Worm (Caenorhabditis elegans) whole organism, L4 larva: ENCODE results near the gene K02G10.5.

ENCODE experiments used
- D1046.2 ChIP-seq: fragments of 200-800 bp; sonication (Bioruptor generic); IDR thresholded peaks from 2 replicates; pipeline ENCODE4 v1.3.6; 2022; ENCODE audit warnings: missing genetic modification characterization, missing compliant biosample characterization
- F10B5.3 ChIP-seq: sonication (generic microtip); optimal IDR thresholded peaks from 2 replicates; lab custom pipeline; 2016; ENCODE audit warnings: mild to moderate bottlenecking, missing genetic modification characterization, missing compliant biosample characterization
- F26F4.8 ChIP-seq: fragments of 200-800 bp; sonication (Bioruptor generic); conservative IDR thresholded peaks from 2 replicates; pipeline ENCODE4 v1.3.6; 2022; ENCODE audit warnings: missing genetic modification characterization, missing compliant biosample characterization
- F44E2.7 ChIP-seq: fragments of 200-800 bp; sonication (Bioruptor generic); IDR thresholded peaks from 2 replicates; pipeline ENCODE4 v2.1.2; 2022; ENCODE audit warnings: missing genetic modification characterization, missing compliant biosample characterization
- F49E8.2 ChIP-seq: sonication (generic microtip); optimal IDR thresholded peaks from 2 replicates; lab custom pipeline; 2016; ENCODE audit warnings: missing compliant biosample characterization, mild to moderate bottlenecking, missing genetic modification characterization, borderline replicate concordance
- R02D3.7 ChIP-seq: fragments of 150-350 bp; sonication (generic microtip); optimal IDR thresholded peaks from 3 replicates; lab custom pipeline; 2014; ENCODE audit warnings: missing biosample characterization, missing genetic modification characterization
- T20F7.1 ChIP-seq: fragments of 200-800 bp; sonication (Bioruptor generic); optimal IDR thresholded peaks from 2 replicates; lab custom pipeline; 2018; ENCODE audit warnings: mild to moderate bottlenecking, missing genetic modification characterization, missing compliant biosample characterization
- T26A8.4 ChIP-seq: fragments of 200-800 bp; sonication (Bioruptor generic); IDR thresholded peaks from 2 replicates; pipeline ENCODE4 v1.3.6; 2022; ENCODE audit warnings: missing genetic modification characterization, missing compliant biosample characterization
- Y48G9A.11 ChIP-seq: fragments of 200-800 bp; sonication (Bioruptor generic); IDR thresholded peaks from 2 replicates; pipeline ENCODE4 v1.3.6; 2022; ENCODE audit warnings: missing genetic modification reagents, missing genetic modification characterization, missing compliant biosample characterization
- ZK337.2 ChIP-seq: fragments of 200-800 bp; sonication (Bioruptor generic); IDR thresholded peaks from 2 replicates; pipeline ENCODE4 v1.3.6; 2022; ENCODE audit warnings: missing genetic modification reagents, missing genetic modification characterization, missing compliant biosample characterization
- aha-1 ChIP-seq: fragments of 150-350 bp; peaks from one replicate; lab custom pipeline; 2014; ENCODE audit warnings: missing biosample characterization, missing genetic modification characterization
- ceh-28 ChIP-seq: fragments of 150-350 bp; optimal IDR thresholded peaks from 2 replicates; lab custom pipeline; 2014; ENCODE audit warnings: missing biosample characterization, missing genetic modification reagents, missing genetic modification characterization
- ceh-32 ChIP-seq: sonication (generic microtip); optimal IDR thresholded peaks from 2 replicates; lab custom pipeline; 2016; ENCODE audit warnings: mild to moderate bottlenecking, missing genetic modification characterization, missing compliant biosample characterization; ENCODE audit not compliant: poor library complexity
- ceh-62 ChIP-seq: sonication (generic microtip); optimal IDR thresholded peaks from 2 replicates; lab custom pipeline; 2017; ENCODE audit warnings: missing biosample characterization, missing genetic modification characterization
- cey-2 ChIP-seq: sonication (generic microtip); optimal IDR thresholded peaks from 3 replicates; lab custom pipeline; 2017; ENCODE audit warnings: missing genetic modification characterization, mild to moderate bottlenecking, missing compliant biosample characterization, antibody characterized with exemption, borderline replicate concordance; ENCODE audit not compliant: insufficient read depth
- daf-19 ChIP-seq: fragments of 200-800 bp; sonication (Bioruptor generic); conservative IDR thresholded peaks from 2 replicates; pipeline ENCODE4 v1.3.6; 2022; ENCODE audit warnings: missing genetic modification characterization, missing compliant biosample characterization
- dmd-6 ChIP-seq: fragments of 200-800 bp; sonication (Bioruptor generic); IDR thresholded peaks from 2 replicates; pipeline ENCODE4 v1.3.6; 2022; ENCODE audit warnings: missing genetic modification reagents, missing genetic modification characterization, missing compliant biosample characterization
- dve-1 ChIP-seq: sonication (generic microtip); optimal IDR thresholded peaks from 2 replicates; lab custom pipeline; 2017; ENCODE audit warnings: antibody characterized with exemption, mild to moderate bottlenecking, missing genetic modification characterization, missing compliant biosample characterization; ENCODE audit not compliant: insufficient read depth
- egl-27 ChIP-seq: sonication (generic microtip); optimal IDR thresholded peaks from 3 replicates; lab custom pipeline; 2017; ENCODE audit warnings: missing biosample characterization, missing genetic modification reagents, missing genetic modification characterization
- egl-43 ChIP-seq: fragments of 200-800 bp; sonication (Bioruptor generic); IDR thresholded peaks from 2 replicates; pipeline ENCODE4 v1.3.6; 2022; ENCODE audit warnings: missing genetic modification reagents, missing genetic modification characterization, missing compliant biosample characterization
- fkh-10 ChIP-seq: fragments of 150-350 bp; optimal IDR thresholded peaks from 2 replicates; lab custom pipeline; 2014; ENCODE audit warnings: missing biosample characterization, missing genetic modification reagents, missing genetic modification characterization
- fos-1 ChIP-seq: fragments of 150-350 bp; optimal IDR thresholded peaks from 2 replicates; lab custom pipeline; 2014; ENCODE audit warnings: missing biosample characterization, missing genetic modification characterization
- gei-8 ChIP-seq: fragments of 200-800 bp; sonication (Bioruptor generic); optimal IDR thresholded peaks from 2 replicates; lab custom pipeline; 2018; ENCODE audit warnings: mild to moderate bottlenecking, missing genetic modification characterization, missing compliant biosample characterization
- lin-1 ChIP-seq: fragments of 200-800 bp; sonication (Bioruptor generic); IDR thresholded peaks from 2 replicates; pipeline ENCODE4 v1.3.6; 2022; ENCODE audit warnings: missing genetic modification reagents, missing genetic modification characterization, missing compliant biosample characterization
- lin-13 ChIP-seq: fragments of 150-350 bp; optimal IDR thresholded peaks from 2 replicates; lab custom pipeline; 2014; ENCODE audit warnings: missing biosample characterization, missing genetic modification reagents, missing genetic modification characterization
- lin-15B ChIP-seq: fragments of 150-350 bp; sonication (generic microtip); optimal IDR thresholded peaks from 3 replicates; lab custom pipeline; 2014; ENCODE audit warnings: missing biosample characterization, missing genetic modification characterization
- lin-29 ChIP-seq: fragments of 200-800 bp; sonication (Bioruptor generic); IDR thresholded peaks from 2 replicates; pipeline ENCODE4 v1.3.6; 2022; ENCODE audit warnings: missing genetic modification reagents, missing genetic modification characterization, missing compliant biosample characterization
- madf-5 ChIP-seq, 2 experiments: fragments of 200-800 bp; sonication (Bioruptor generic); IDR thresholded peaks; 2 replicates each; pipeline ENCODE4 v1.3.6; 2022; ENCODE audit warnings: missing compliant biosample characterization in 2 of 2, missing genetic modification characterization in 2 of 2
- mdt-29 ChIP-seq: fragments of 200-800 bp; sonication (Bioruptor generic); IDR thresholded peaks from 2 replicates; pipeline ENCODE4 v1.3.6; 2022; ENCODE audit warnings: missing genetic modification reagents, missing genetic modification characterization, missing compliant biosample characterization
- mxl-2 ChIP-seq: fragments of 200-800 bp; sonication (Bioruptor generic); conservative IDR thresholded peaks from 2 replicates; pipeline ENCODE4 v1.3.6; 2022; ENCODE audit warnings: missing genetic modification reagents, missing genetic modification characterization, missing compliant biosample characterization
- mxl-3 ChIP-seq: fragments of 200-800 bp; sonication (Bioruptor generic); optimal IDR thresholded peaks from 2 replicates; lab custom pipeline; 2018; ENCODE audit warnings: mild to moderate bottlenecking, missing genetic modification characterization, missing compliant biosample characterization
- nhr-25 ChIP-seq: sonication (generic microtip); optimal IDR thresholded peaks from 2 replicates; lab custom pipeline; 2017; ENCODE audit warnings: missing genetic modification characterization, mild to moderate bottlenecking, missing compliant biosample characterization, antibody characterized with exemption, moderate library complexity, borderline replicate concordance; ENCODE audit not compliant: insufficient read depth
- nhr-41 ChIP-seq: fragments of 200-800 bp; sonication (Bioruptor generic); IDR thresholded peaks from 2 replicates; pipeline ENCODE4 v1.3.6; 2022; ENCODE audit warnings: missing genetic modification reagents, missing genetic modification characterization, missing compliant biosample characterization
- nhr-42 ChIP-seq: fragments of 200-800 bp; sonication (Bioruptor generic); IDR thresholded peaks from 2 replicates; pipeline ENCODE4 v1.3.6; 2022; ENCODE audit warnings: missing genetic modification characterization, missing compliant biosample characterization
- nhr-48 ChIP-seq: sonication (generic microtip); optimal IDR thresholded peaks from 2 replicates; lab custom pipeline; 2016; ENCODE audit warnings: mild to moderate bottlenecking, missing genetic modification characterization, missing compliant biosample characterization
- nhr-76 ChIP-seq: fragments of 150-350 bp; optimal IDR thresholded peaks from 2 replicates; lab custom pipeline; 2014; ENCODE audit warnings: missing biosample characterization, missing genetic modification characterization
- pha-4 ChIP-seq, 2 experiments: fragments of 150-350 bp in 1 of 2; fragments of 200-800 bp in 1 of 2; sonication (Bioruptor generic) in 1 of 2; IDR thresholded peaks in 1 of 2; optimal IDR thresholded peaks in 1 of 2; 2 replicates each; pipeline versions ENCODE4 v1.3.6 to Lab custom; 2014 to 2022; ENCODE audit warnings: missing genetic modification characterization in 2 of 2, missing genetic modification reagents in 2 of 2, missing biosample characterization in 1 of 2, missing compliant biosample characterization in 1 of 2
- php-3 ChIP-seq: fragments of 200-800 bp; sonication (Bioruptor generic); IDR thresholded peaks from 2 replicates; pipeline ENCODE4 v1.3.6; 2022; ENCODE audit warnings: missing genetic modification reagents, missing genetic modification characterization, missing compliant biosample characterization
- saeg-2 ChIP-seq: fragments of 200-800 bp; sonication (Bioruptor generic); IDR thresholded peaks from 2 replicates; pipeline ENCODE4 v1.3.6; 2022; ENCODE audit warnings: missing genetic modification reagents, missing genetic modification characterization, missing compliant biosample characterization
- sdz-12 ChIP-seq: fragments of 200-800 bp; sonication (Bioruptor generic); optimal IDR thresholded peaks from 2 replicates; lab custom pipeline; 2018; ENCODE audit warnings: mild to moderate bottlenecking, missing genetic modification characterization, missing compliant biosample characterization
- snpc-4 ChIP-seq: fragments of 150-350 bp; optimal IDR thresholded peaks from 2 replicates; lab custom pipeline; 2014; ENCODE audit warnings: missing biosample characterization, missing genetic modification characterization
- unc-130 ChIP-seq: sonication (generic microtip); optimal IDR thresholded peaks from 2 replicates; lab custom pipeline; 2016; ENCODE audit warnings: missing genetic modification reagents, missing genetic modification characterization, missing compliant biosample characterization
- zfp-2 ChIP-seq: sonication (generic microtip); optimal IDR thresholded peaks from 2 replicates; lab custom pipeline; 2016; ENCODE audit warnings: mild to moderate bottlenecking, missing genetic modification characterization, missing compliant biosample characterization
- zfp-3 ChIP-seq: fragments of 200-800 bp; sonication (Bioruptor generic); conservative IDR thresholded peaks from 2 replicates; pipeline ENCODE4 v1.3.6; 2022; ENCODE audit warnings: missing genetic modification reagents, missing genetic modification characterization, missing compliant biosample characterization
- zip-11 ChIP-seq: fragments of 200-800 bp; sonication (Bioruptor generic); IDR thresholded peaks from 2 replicates; pipeline ENCODE4 v1.3.6; 2022; ENCODE audit warnings: missing genetic modification characterization, missing compliant biosample characterization

The K02G10.5 gene

DNA sequence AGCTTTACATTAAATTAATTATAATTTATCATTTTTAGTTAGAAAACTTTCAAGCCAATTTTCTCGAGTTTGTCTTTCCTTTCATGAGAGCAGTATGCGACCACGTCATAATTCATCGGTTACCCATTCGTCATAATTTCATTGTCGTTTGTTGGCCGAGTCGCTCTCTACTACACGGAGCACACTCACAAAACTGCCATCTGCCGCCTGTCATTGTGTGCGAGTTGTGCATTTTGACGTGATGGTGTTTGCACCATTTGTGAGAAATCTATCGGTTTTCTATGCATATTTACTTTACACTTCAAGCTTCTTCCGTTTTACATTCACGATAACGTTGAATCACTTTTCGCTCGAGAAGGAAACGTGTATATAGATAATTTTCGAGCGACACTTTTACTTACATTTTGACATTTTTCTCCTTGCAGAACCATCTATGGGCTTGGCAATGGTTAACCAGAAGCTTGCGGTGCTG, 15.8 kb upstream of the K02G10.5 start, which contains the start of gene dhhc-10 (continued):
- TF ChIP-seq dve-1 (tag; lab: Kevin White, UChicago) (peak; percentile 83), ceh-32 (tag; lab: Kevin White, UChicago) (no peak), zfp-3 (GFP tag; lab: Robert Waterston, UW) (no peak), sdz-12 (no peak), ceh-28 (tag; lab: Kevin White, UChicago) (no peak), saeg-2 (GFP tag; lab: Robert Waterston, UW) (no peak), nhr-42 (GFP tag; lab: Robert Waterston, UW) (no peak), lin-29 (GFP tag; lab: Robert Waterston, UW) (no peak), nhr-41 (GFP tag; lab: Robert Waterston, UW) (no peak), zip-11 (no peak), F44E2.7 (GFP tag; lab: Robert Waterston, UW) (no peak), lin-15B (tag; lab: Kevin White, UChicago) (no peak), cey-2 (tag; lab: Kevin White, UChicago) (no peak), nhr-76 (no peak), fos-1 (tag; lab: Kevin White, UChicago) (no peak)

DNA sequence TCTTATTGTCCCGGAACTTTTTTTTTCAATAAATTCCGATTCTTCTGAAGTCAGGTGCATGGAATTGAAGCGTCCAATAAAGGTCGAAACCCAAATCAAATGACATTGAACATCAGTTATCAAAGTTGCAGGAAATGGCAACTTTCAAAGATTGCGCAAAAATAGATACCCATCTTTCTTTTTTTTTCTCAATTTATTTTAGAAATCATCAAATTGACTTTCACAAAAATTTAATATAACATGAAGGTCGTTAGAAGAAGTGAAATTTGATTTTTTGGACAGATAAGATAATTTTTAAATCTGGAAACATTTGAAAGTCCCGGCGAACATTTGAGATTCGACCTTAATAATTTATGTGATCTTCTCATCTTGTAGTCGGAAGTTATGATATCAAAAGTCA, 14.7 kb upstream of the K02G10.5 start:
- TF ChIP-seq mxl-2 (GFP tag; lab: Robert Waterston, UW) = no peak
- TF ChIP-seq nhr-25 (tag; lab: Kevin White, UChicago) = peak; percentile 29
- no peak for TF ChIP-seq aha-1 (tag; lab: Kevin White, UChicago)
- no peak for TF ChIP-seq F44E2.7 (GFP tag; lab: Robert Waterston, UW)

ce11 chrX:4704877-4705276, 13.9 kb upstream of the K02G10.5 start, which contains the start of gene aqp-8:
aqp-8 (minus strand) TSS chrX:4704977.
- TF ChIP-seq pha-4 (GFP tag; IDR thresholded peaks at IDR 0.05; lab: Robert Waterston, UW) (no peak), pha-4 (tag; optimal IDR thresholded peaks at IDR 0.05; lab: Kevin White, UChicago) (no peak)

DNA sequence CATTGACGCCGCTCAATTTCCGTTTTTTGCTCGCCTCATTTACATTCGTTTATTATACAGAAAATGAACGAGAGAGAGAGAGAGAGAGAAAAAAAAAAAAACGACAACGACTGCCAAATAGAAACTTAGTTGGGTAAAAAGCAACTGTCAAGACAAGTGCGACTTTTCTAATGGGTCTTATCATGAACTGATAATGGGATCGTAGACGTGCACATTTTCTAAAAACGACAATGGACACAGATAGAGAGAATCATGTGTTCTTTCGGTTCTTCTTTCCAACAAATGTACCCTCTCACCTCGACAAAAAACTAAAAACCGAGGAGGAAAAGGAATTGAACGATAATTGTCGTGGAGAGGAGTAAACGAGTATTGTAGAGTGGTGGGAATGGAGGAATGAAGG, 9.1 kb upstream of the K02G10.5 start:
- TF ChIP-seq F26F4.8 (GFP tag; lab: Robert Waterston, UW) (no peak), lin-13 (GFP tag; lab: Kevin White, UChicago) (no peak), dve-1 (tag; lab: Kevin White, UChicago) (peak; percentile 84), zfp-2 (tag; lab: Kevin White, UChicago) (no peak), egl-43 (GFP tag; lab: Robert Waterston, UW) (no peak), ceh-62 (tag; lab: Kevin White, UChicago) (no peak), Y48G9A.11 (GFP tag; lab: Robert Waterston, UW) (no peak), egl-27 (no peak), nhr-48 (tag; lab: Kevin White, UChicago) (peak; percentile 57), aha-1 (tag; lab: Kevin White, UChicago) (no peak), D1046.2 (GFP tag; lab: Robert Waterston, UW) (no peak), ZK337.2 (no peak), R02D3.7 (no peak), T20F7.1 (no peak), madf-5 (GFP tag; IDR thresholded peaks at IDR 0.05; lab: Robert Waterston, UW) (no peak), dmd-6 (GFP tag; lab: Robert Waterston, UW) (peak; percentile 90), nhr-41 (GFP tag; lab: Robert Waterston, UW) (no peak), snpc-4 (tag; lab: Kevin White, UChicago) (no peak), unc-130 (GFP tag; lab: Kevin White, UChicago) (no peak), F49E8.2 (tag; lab: Kevin White, UChicago) (no peak), fkh-10 (no peak), daf-19 (no peak), php-3 (no peak), F10B5.3 (tag; lab: Kevin White, UChicago) (no peak), mdt-29 (GFP tag; lab: Robert Waterston, UW) (no peak), T26A8.4 (GFP tag; lab: Robert Waterston, UW) (no peak), gei-8 (no peak), lin-1 (GFP tag; lab: Robert Waterston, UW) (no peak), mxl-3 (GFP tag; lab: Kevin White, UChicago) (no peak)
